Fruit fly (Drosophila melanogaster) whole organism, pupa: Measurements from ENCODE around the gene CG31102.
"Not testable (repeated sequence)": the region's sequence is repeated elsewhere in the genome, so short reads cannot be mapped to it uniquely, and the experiment has no call there.

ENCODE experiments used
- CG12605 ChIP-seq: fragments of 200-800 bp; sonication (Bioruptor generic); IDR thresholded peaks from 2 replicates; pipeline ENCODE4 v1.3.6; 2022; ENCODE audit warnings: missing biosample characterization, missing genetic modification characterization
- CG13204 ChIP-seq: fragments of 200-800 bp; sonication (Bioruptor generic); optimal IDR thresholded peaks from 2 replicates; lab custom pipeline; 2018; ENCODE audit warnings: missing biosample characterization, mild to moderate bottlenecking, missing genetic modification characterization, moderate library complexity
- CG14655 ChIP-seq: fragments of 200-800 bp; sonication (Bioruptor generic); optimal IDR thresholded peaks from 3 replicates; lab custom pipeline; 2017; ENCODE audit warnings: mild to moderate bottlenecking, missing biosample characterization, missing genetic modification reagents, missing genetic modification characterization
- CG4496 ChIP-seq: fragments of 200-800 bp; sonication (Bioruptor generic); IDR thresholded peaks from 3 replicates; pipeline ENCODE4 v1.3.6; 2022; ENCODE audit warnings: missing biosample characterization, missing genetic modification characterization
- CG8159 ChIP-seq: fragments of 200-800 bp; sonication (Bioruptor generic); optimal IDR thresholded peaks from 3 replicates; lab custom pipeline; 2018; ENCODE audit warnings: missing biosample characterization, mild to moderate bottlenecking, missing genetic modification characterization, moderate library complexity
- Ets98B ChIP-seq: fragments of 200-800 bp; sonication (Bioruptor generic); IDR thresholded peaks from 2 replicates; pipeline ENCODE4 v1.3.6; 2022; ENCODE audit warnings: missing biosample characterization, missing genetic modification characterization
- Pif1A ChIP-seq: fragments of 200-800 bp; sonication (Bioruptor generic); optimal IDR thresholded peaks from 3 replicates; lab custom pipeline; 2016; ENCODE audit warnings: missing biosample characterization, missing genetic modification characterization

DNA sequence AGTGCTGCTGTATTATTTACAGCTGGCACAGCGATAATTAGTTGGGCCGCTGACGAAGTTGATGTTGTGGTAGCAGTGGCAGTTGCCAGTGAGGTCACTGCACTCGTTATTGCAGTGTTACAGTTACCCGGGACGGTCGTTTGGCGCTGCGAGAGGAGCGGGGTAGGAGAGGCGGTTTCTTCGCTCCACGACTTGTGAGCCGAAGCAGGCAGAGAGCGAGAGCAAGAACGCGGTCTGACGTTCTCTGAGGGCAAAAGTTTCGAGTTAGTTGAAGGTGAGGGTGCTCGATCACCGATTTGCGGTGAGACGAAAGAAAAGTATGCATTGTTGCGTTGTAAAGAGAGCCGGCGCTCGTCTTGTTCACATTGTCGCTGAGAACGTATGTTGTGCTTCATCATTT lies 33.1 kb upstream of the CG31102 start:
- not testable (repeated sequence) for TF ChIP-seq CG8159; CG13204 (GFP tag; lab: Kevin White, UChicago); Pif1A (GFP tag; lab: Kevin White, UChicago); CG4496; CG14655 (GFP tag; lab: Kevin White, UChicago)
- TF ChIP-seq Ets98B (GFP tag; lab: Robert Waterston, UW), result peak; percentile 47; the same call in 1 of the 2 replicates
- TF ChIP-seq CG12605 (GFP tag; lab: Robert Waterston, UW), result 0 out of 2 replicates have a peak, but pooled peaks have one; percentile 27
